Fruit fly (Drosophila melanogaster): Measurements from ENCODE around the gene CG8043.

CG8043 gene

dm6 chr3R:8676560-8677000, at the start of gene CG8043, which contains the start of the genes Unc50 and CG11755 (continued):
- TF ChIP-seq CG30403 (GFP tag; optimal IDR thresholded peaks at IDR 0.05) (peak; percentile 90), amos (GFP tag; IDR thresholded peaks at IDR 0.05; ENCODE audit: partially characterized antibody) (peak; percentile 93), Drgx (GFP tag; IDR thresholded peaks at IDR 0.05) (peak; percentile 35; the same call in 1 of the 2 replicates), Optix (GFP tag; IDR thresholded peaks at IDR 0.05) (peak; percentile 45; the same call in 1 of the 3 replicates), fd64A (GFP tag; optimal IDR thresholded peaks at IDR 0.05) (no peak), sug (tag; optimal IDR thresholded peaks at IDR 0.05) (peak; percentile 88), CG10366 (GFP tag; IDR thresholded peaks at IDR 0.05) (peak; percentile 48; the same call in 1 of the 2 replicates), CkIIα-i1 (GFP tag; IDR thresholded peaks at IDR 0.05) (no peak), D19B (GFP tag; optimal IDR thresholded peaks at IDR 0.05) (peak; percentile 24), CG3407 (GFP tag; optimal IDR thresholded peaks at IDR 0.05) (peak; percentile 53), CG12219 (GFP tag; optimal IDR thresholded peaks at IDR 0.05) (peak; percentile 35), CG18619 (GFP tag; optimal IDR thresholded peaks at IDR 0.05) (peak; percentile 78), CG8924 (tag; optimal IDR thresholded peaks at IDR 0.05) (peak; percentile 82), BEAF-32 (GFP tag; optimal IDR thresholded peaks at IDR 0.05) (peak; percentile 98), CG2199 (GFP tag; IDR thresholded peaks at IDR 0.05) (no peak), slp2 (GFP tag; optimal IDR thresholded peaks at IDR 0.05) (peak; percentile 43), CG1647 (GFP tag; optimal IDR thresholded peaks at IDR 0.05) (peak; percentile 67), Doc3 (GFP tag; IDR thresholded peaks at IDR 0.05; ENCODE audit: partially characterized antibody) (peak; percentile 100), vnd (GFP tag; IDR thresholded peaks at IDR 0.05; ENCODE audit: partially characterized antibody) (peak; percentile 98), CG11560 (tag; IDR thresholded peaks at IDR 0.05) (no peak), ssp (GFP tag; IDR thresholded peaks at IDR 0.05) (peak; percentile 70), NfI (GFP tag; optimal IDR thresholded peaks at IDR 0.05) (peak; percentile 69), CG1603 (tag; optimal IDR thresholded peaks at IDR 0.05) (peak; percentile 78), GATAe (GFP tag; conservative IDR thresholded peaks at IDR 0.05) (peak; percentile 78), Eip74EF (GFP tag; optimal IDR thresholded peaks at IDR 0.05) (no peak), H15 (GFP tag; IDR thresholded peaks at IDR 0.05) (peak; percentile 69; the same call in 2 of the 3 replicates), tx (GFP tag; optimal IDR thresholded peaks at IDR 0.05) (peak; percentile 53), fd96Cb (tag; optimal IDR thresholded peaks at IDR 0.05) (peak; percentile 66), vvl (GFP tag; IDR thresholded peaks at IDR 0.05) (peak; percentile 81), wor (GFP tag; IDR thresholded peaks at IDR 0.05) (peak; percentile 54)

- TF ChIP-seq Antp (GFP tag; optimal IDR thresholded peaks at IDR 0.05) (no peak), cwo (GFP tag; optimal IDR thresholded peaks at IDR 0.05) (no peak), otp (GFP tag; IDR thresholded peaks at IDR 0.05) (no peak), Blimp-1 (GFP tag; optimal IDR thresholded peaks at IDR 0.05) (no peak), CG31441 (GFP tag; IDR thresholded peaks at IDR 0.05) (no peak), Nf-YB (GFP tag; optimal IDR thresholded peaks at IDR 0.05) (no peak), NfI (GFP tag; optimal IDR thresholded peaks at IDR 0.05) (no peak), Pdp1 (GFP tag; optimal IDR thresholded peaks at IDR 0.05) (no peak), kay (GFP tag; optimal IDR thresholded peaks at IDR 0.05) (no peak), CG10654 (GFP tag; optimal IDR thresholded peaks at IDR 0.05) (no peak), Dfd (GFP tag; optimal IDR thresholded peaks at IDR 0.05) (no peak)
Observed at dm6 chr3R:8635778-8636177, 40.9 kb upstream of the CG8043 start, which contains the start of gene Or85e. Gene Or85e, minus strand, starts transcription at chr3R:8635878.
